Worm (Caenorhabditis elegans) whole organism, young adult: ENCODE measurements around the gene cpar-1.

Source experiments
- B0019.2 ChIP-seq: fragments of 200-800 bp; sonication (Bioruptor generic); conservative IDR thresholded peaks from 2 replicates; pipeline ENCODE4 v1.3.6; 2022; ENCODE audit warnings: missing genetic modification reagents, missing genetic modification characterization, missing compliant biosample characterization
- B0261.1 ChIP-seq: sonication (generic microtip); optimal IDR thresholded peaks from 2 replicates; lab custom pipeline; 2016; ENCODE audit warnings: mild to moderate bottlenecking, missing genetic modification characterization, moderate library complexity, missing compliant biosample characterization
- K12H6.12 ChIP-seq: fragments of 200-800 bp; sonication (Bioruptor generic); optimal IDR thresholded peaks from 2 replicates; lab custom pipeline; 2018; ENCODE audit warnings: mild to moderate bottlenecking, missing genetic modification characterization, missing compliant biosample characterization
- atf-7 ChIP-seq: sonication (generic microtip); optimal IDR thresholded peaks from 2 replicates; lab custom pipeline; 2017; ENCODE audit warnings: mild to moderate bottlenecking, missing genetic modification characterization, missing compliant biosample characterization
- attf-6 ChIP-seq: fragments of 200-800 bp; sonication (Bioruptor generic); IDR thresholded peaks from 2 replicates; pipeline ENCODE4 v1.3.6; 2022; ENCODE audit warnings: missing genetic modification reagents, missing genetic modification characterization, missing compliant biosample characterization
- ceh-40 ChIP-seq: fragments of 200-800 bp; sonication (Bioruptor generic); IDR thresholded peaks from 2 replicates; pipeline ENCODE4 v1.3.6; 2022; ENCODE audit warnings: missing genetic modification characterization, missing compliant biosample characterization
- ceh-58 ChIP-seq: fragments of 200-800 bp; sonication (Bioruptor generic); IDR thresholded peaks from 2 replicates; pipeline ENCODE4 v1.3.6; 2022; ENCODE audit warnings: missing genetic modification characterization, missing compliant biosample characterization
- dox-1 ChIP-seq: fragments of 200-800 bp; sonication (Bioruptor generic); IDR thresholded peaks from 2 replicates; pipeline ENCODE4 v1.3.6; 2022; ENCODE audit warnings: missing genetic modification reagents, missing genetic modification characterization, missing compliant biosample characterization
- lsy-27 ChIP-seq: sonication (generic microtip); optimal IDR thresholded peaks from 2 replicates; lab custom pipeline; 2017; ENCODE audit warnings: missing genetic modification characterization, mild to moderate bottlenecking, missing compliant biosample characterization, antibody characterized with exemption, missing genotype, borderline replicate concordance; ENCODE audit not compliant: insufficient read depth
- nfya-2 ChIP-seq: fragments of 200-800 bp; sonication (Bioruptor generic); IDR thresholded peaks from 2 replicates; pipeline ENCODE4 v1.3.6; 2022; ENCODE audit warnings: missing genetic modification reagents, missing genetic modification characterization, missing compliant biosample characterization
- pbrm-1 ChIP-seq: fragments of 200-800 bp; sonication (Bioruptor generic); IDR thresholded peaks from 2 replicates; pipeline ENCODE4 v1.3.6; 2022; ENCODE audit warnings: missing genetic modification reagents, missing genetic modification characterization, missing compliant biosample characterization
- pha-4 ChIP-seq: fragments of 150-350 bp; sonication (generic microtip); optimal IDR thresholded peaks from 2 replicates; lab custom pipeline; 2014; ENCODE audit warnings: missing biosample characterization, missing genetic modification reagents, missing genetic modification characterization
- snpc-4 ChIP-seq, 5 experiments: fragments of 150-350 bp in 1 of 5; sonication (generic microtip) in 4 of 5; optimal IDR thresholded peaks; 2 replicates each; lab custom pipeline; 2014 to 2018; ENCODE audit warnings: missing genetic modification characterization in 5 of 5, missing biosample characterization in 3 of 5, antibody characterized with exemption in 2 of 5, mild to moderate bottlenecking in 2 of 5, missing compliant biosample characterization in 2 of 5, missing genotype in 2 of 5, moderate library complexity in 2 of 5, missing genetic modification reagents in 1 of 5
- unc-130 ChIP-seq: sonication (generic microtip); optimal IDR thresholded peaks from 2 replicates; lab custom pipeline; 2016; ENCODE audit warnings: missing genetic modification reagents, missing genetic modification characterization, missing compliant biosample characterization

ce11 chrIII:9413340-9413739 is 20.5 kb upstream of the cpar-1 start, which contains the start of gene T26G10.3:
- TF ChIP-seq K12H6.12 (tag; lab: Kevin White, UChicago) (no peak), pbrm-1 (GFP tag; lab: Robert Waterston, UW) (no peak), snpc-4 (GFP tag; optimal IDR thresholded peaks at IDR 0.05; lab: Kevin White, UChicago) (no peak), snpc-4 (tag; optimal IDR thresholded peaks at IDR 0.05; lab: Kevin White, UChicago) (no peak), B0261.1 (no peak), ceh-58 (GFP tag; lab: Robert Waterston, UW) (no peak), B0019.2 (no peak), pha-4 (tag; lab: Kevin White, UChicago) (no peak), nfya-2 (GFP tag; lab: Robert Waterston, UW) (no peak), unc-130 (GFP tag; lab: Kevin White, UChicago) (no peak), attf-6 (no peak), lsy-27 (tag; lab: Kevin White, UChicago) (no peak), dox-1 (GFP tag; lab: Robert Waterston, UW) (no peak), ceh-40 (GFP tag; lab: Robert Waterston, UW) (no peak), atf-7 (tag; lab: Kevin White, UChicago) (no peak)
